Fruit fly (Drosophila melanogaster): Measurements from ENCODE around the gene CG13481.

DNA sequence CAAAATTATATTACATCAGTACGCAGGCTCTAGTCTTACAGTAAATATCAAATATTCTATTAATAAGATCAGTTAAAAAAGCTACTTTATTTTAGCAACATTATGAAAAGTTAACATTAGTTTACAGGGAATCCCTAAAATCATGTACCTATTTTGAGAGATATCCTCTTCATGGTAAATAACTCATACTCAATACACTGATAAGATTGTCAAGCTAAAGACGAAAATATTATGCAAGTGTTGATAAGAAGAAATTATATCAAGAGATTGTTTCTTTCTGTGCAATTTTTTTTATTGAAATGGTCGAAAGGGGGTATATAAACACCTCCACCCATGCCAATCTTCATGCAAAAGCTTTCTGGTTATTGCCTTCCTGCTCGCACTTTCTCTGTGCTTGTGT is 41.1 kb downstream of the CG13481 start:
- TF ChIP-seq insv (optimal IDR thresholded peaks at IDR 0.05) (no peak), h (optimal IDR thresholded peaks at IDR 0.05) (no peak)

All from Kc167 (cell line).